Fruit fly (Drosophila melanogaster): Measurements from ENCODE around the gene RhoGAP71E.

dm6 chr3L:15587445-15588381 is 947 bp upstream of the RhoGAP71E start, which contains the start of gene CG7656:
- TF ChIP-seq CG15710 (tag; optimal IDR thresholded peaks at IDR 0.05): peak; percentile 25
- peak; percentile 31 for TF ChIP-seq CG8159 (tag; optimal IDR thresholded peaks at IDR 0.05)
- TF ChIP-seq gl (tag; optimal IDR thresholded peaks at IDR 0.05): peak; percentile 10
- TF ChIP-seq CG14655 (GFP tag; optimal IDR thresholded peaks at IDR 0.05): no peak
- peak; percentile 77 for TF ChIP-seq CG4496 (GFP tag; IDR thresholded peaks at IDR 0.05)
- TF ChIP-seq Pif1A (GFP tag; optimal IDR thresholded peaks at IDR 0.05): peak; percentile 29
- no peak for TF ChIP-seq CG8301 (tag; optimal IDR thresholded peaks at IDR 0.05)
